Worm (Caenorhabditis elegans): Measurements from ENCODE around the gene R151.1.

DNA sequence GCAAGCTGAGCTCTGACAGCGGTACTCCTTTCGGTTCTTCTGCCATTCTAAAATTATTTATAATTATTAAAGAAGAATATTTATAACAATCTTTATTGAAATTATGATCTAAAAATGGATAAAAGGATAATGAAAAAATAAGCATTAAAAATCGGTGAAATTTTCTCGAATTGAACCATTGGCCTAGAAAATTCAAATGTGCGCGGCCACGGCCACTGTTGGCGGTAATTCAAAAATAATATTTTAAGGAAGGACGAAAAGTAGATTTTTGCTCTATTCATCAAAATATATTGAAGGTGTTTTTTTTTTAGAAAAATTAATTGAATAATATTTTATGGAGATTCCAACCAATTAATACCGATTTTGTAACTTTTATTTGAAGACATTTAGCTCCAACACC lies 17.5 kb upstream of the R151.1 start, which contains the start of gene pfd-5:
- TF ChIP-seq unc-39 (tag; optimal IDR thresholded peaks at IDR 0.05) (no peak), nhr-237 (tag; optimal IDR thresholded peaks at IDR 0.05) (peak; percentile 39), lsy-2 (tag; optimal IDR thresholded peaks at IDR 0.05) (peak; percentile 65), blmp-1 (tag; optimal IDR thresholded peaks at IDR 0.05) (no peak), lin-32 (GFP tag; optimal IDR thresholded peaks at IDR 0.05) (no peak), elt-3 (tag; optimal IDR thresholded peaks at IDR 0.05) (no peak), pha-4 (tag; optimal IDR thresholded peaks at IDR 0.05) (peak; percentile 24), ztf-11 (tag; optimal IDR thresholded peaks at IDR 0.05) (no peak), ces-1 (GFP tag; optimal IDR thresholded peaks at IDR 0.05) (peak; percentile 28), lin-13 (tag; optimal IDR thresholded peaks at IDR 0.05) (no peak), nhr-76 (tag; optimal IDR thresholded peaks at IDR 0.05) (no peak)
